Fruit fly (Drosophila melanogaster) whole organism, embryonic: ENCODE measurements around the gene Cubn.

Source experiments
- CG1024 ChIP-seq: fragments of 200-800 bp; sonication (Bioruptor generic); IDR thresholded peaks from 2 replicates; pipeline ENCODE4 v1.3.6; 2022; ENCODE audit warnings: missing biosample characterization, missing genetic modification characterization
- CG10979 ChIP-seq: fragments of 200-800 bp; sonication (Bioruptor generic); optimal IDR thresholded peaks from 2 replicates; lab custom pipeline; 2018; ENCODE audit warnings: missing biosample characterization, mild to moderate bottlenecking, missing genetic modification characterization, moderate library complexity
- CG11085 ChIP-seq: fragments of 200-800 bp; sonication (Bioruptor generic); IDR thresholded peaks from 2 replicates; pipeline ENCODE4 v1.3.6; 2022; ENCODE audit warnings: missing biosample characterization, missing genetic modification characterization
- CG12299 ChIP-seq: fragments of 200-800 bp; sonication (Bioruptor generic); optimal IDR thresholded peaks from 2 replicates; lab custom pipeline; 2018; ENCODE audit warnings: missing biosample characterization, mild to moderate bottlenecking, missing genetic modification characterization
- CG12942 ChIP-seq: fragments of 200-800 bp; sonication (Bioruptor generic); optimal IDR thresholded peaks from 3 replicates; lab custom pipeline; 2016; ENCODE audit warnings: missing biosample characterization, missing genetic modification characterization
- CG14710 ChIP-seq: fragments of 200-800 bp; sonication (Bioruptor generic); optimal IDR thresholded peaks from 3 replicates; lab custom pipeline; 2019; ENCODE audit warnings: missing biosample characterization, mild to moderate bottlenecking, missing genetic modification characterization, moderate library complexity
- CG16863 ChIP-seq: fragments of 200-800 bp; sonication (Bioruptor generic); optimal IDR thresholded peaks from 3 replicates; lab custom pipeline; 2016; ENCODE audit warnings: missing biosample characterization, missing genetic modification characterization
- CG17612 ChIP-seq: fragments of 200-800 bp; sonication (Bioruptor generic); IDR thresholded peaks from 2 replicates; pipeline ENCODE4 v1.3.6; 2022; ENCODE audit warnings: missing biosample characterization, missing genetic modification characterization
- CG1832 ChIP-seq: fragments of 200-800 bp; sonication (Bioruptor generic); optimal IDR thresholded peaks from 2 replicates; lab custom pipeline; 2017; ENCODE audit warnings: missing biosample characterization, mild to moderate bottlenecking, missing genetic modification characterization, inconsistent platforms
- CG30403 ChIP-seq: fragments of 200-800 bp; sonication (Bioruptor generic); optimal IDR thresholded peaks from 3 replicates; lab custom pipeline; 2016; ENCODE audit warnings: missing biosample characterization, missing genetic modification characterization
- CG33213 ChIP-seq: fragments of 200-800 bp; sonication (Bioruptor generic); optimal IDR thresholded peaks from 3 replicates; lab custom pipeline; 2016; ENCODE audit warnings: missing biosample characterization, missing genetic modification characterization
- CG33557 ChIP-seq: fragments of 200-800 bp; sonication (Bioruptor generic); optimal IDR thresholded peaks from 2 replicates; lab custom pipeline; 2019; ENCODE audit warnings: missing biosample characterization, mild to moderate bottlenecking, missing genetic modification characterization, moderate library complexity
- CG3407 ChIP-seq: fragments of 200-800 bp; sonication (Bioruptor generic); optimal IDR thresholded peaks from 2 replicates; lab custom pipeline; 2018; ENCODE audit warnings: missing biosample characterization, mild to moderate bottlenecking, missing genetic modification characterization
- CG5953 ChIP-seq: fragments of 200-800 bp; sonication (Bioruptor generic); IDR thresholded peaks from 2 replicates; pipeline ENCODE4 v1.3.6; 2022; ENCODE audit warnings: missing biosample characterization, missing genetic modification characterization
- CG7556 ChIP-seq: fragments of 200-800 bp; sonication (Bioruptor generic); optimal IDR thresholded peaks from 2 replicates; lab custom pipeline; 2017; ENCODE audit warnings: missing biosample characterization, mild to moderate bottlenecking, missing genetic modification characterization
- CG7786 ChIP-seq: fragments of 200-800 bp; sonication (Bioruptor generic); optimal IDR thresholded peaks from 2 replicates; lab custom pipeline; 2016; ENCODE audit warnings: missing biosample characterization, missing genetic modification characterization
- CG8089 ChIP-seq: fragments of 200-800 bp; sonication (Bioruptor generic); optimal IDR thresholded peaks from 3 replicates; lab custom pipeline; 2016; ENCODE audit warnings: missing biosample characterization, missing genetic modification characterization
- CG8924 ChIP-seq: fragments of 200-800 bp; optimal IDR thresholded peaks from 3 replicates; lab custom pipeline; 2019; ENCODE audit warnings: missing biosample characterization, mild to moderate bottlenecking, missing genetic modification characterization, moderate library complexity
- CG9797 ChIP-seq: fragments of 200-800 bp; sonication (Bioruptor generic); optimal IDR thresholded peaks from 3 replicates; lab custom pipeline; 2018; ENCODE audit warnings: missing biosample characterization, mild to moderate bottlenecking, missing genetic modification characterization
- CG9932 ChIP-seq: fragments of 200-800 bp; sonication (Bioruptor generic); IDR thresholded peaks from 2 replicates; pipeline ENCODE4 v1.3.6; 2022; ENCODE audit warnings: missing biosample characterization, missing genetic modification characterization
- CkIIα-i1 ChIP-seq: fragments of 200-800 bp; sonication (Bioruptor generic); IDR thresholded peaks from 2 replicates; pipeline ENCODE4 v1.3.6; 2022; ENCODE audit warnings: missing biosample characterization, missing genetic modification characterization
- D ChIP-seq, 2 experiments: fragments of 200-800 bp in 1 of 2; fragments of >200 bp in 1 of 2; sonication (Bioruptor generic) in 1 of 2; optimal IDR thresholded peaks; 2 replicates in 1 of 2; 3 replicates in 1 of 2; lab custom pipeline; 2017; ENCODE audit warnings: mild to moderate bottlenecking in 1 of 2, missing biosample characterization in 1 of 2, missing genetic modification characterization in 1 of 2, missing genetic modification reagents in 1 of 2
- Dp ChIP-seq: fragments of 200-800 bp; sonication (Bioruptor generic); optimal IDR thresholded peaks from 2 replicates; lab custom pipeline; 2018; ENCODE audit warnings: missing biosample characterization, mild to moderate bottlenecking, missing genetic modification characterization, moderate library complexity
- HLH4C ChIP-seq: fragments of 200-800 bp; sonication (Bioruptor generic); IDR thresholded peaks from 3 replicates; pipeline ENCODE4 v1.3.6; 2022; ENCODE audit warnings: missing biosample characterization, missing genetic modification characterization; ENCODE audit not compliant: partially characterized antibody
- Hr78 ChIP-seq, 2 experiments: fragments of 200-800 bp in 1 of 2; fragments of >200 bp in 1 of 2; sonication (Bioruptor generic) in 1 of 2; optimal IDR thresholded peaks; 2 replicates each; lab custom pipeline; 2017 to 2019; ENCODE audit warnings: missing biosample characterization in 2 of 2, missing genetic modification characterization in 2 of 2, mild to moderate bottlenecking in 1 of 2, moderate library complexity in 1 of 2
- Oli ChIP-seq: fragments of 200-800 bp; sonication (Bioruptor generic); optimal IDR thresholded peaks from 2 replicates; lab custom pipeline; 2018; ENCODE audit warnings: missing biosample characterization, mild to moderate bottlenecking, missing genetic modification characterization, moderate library complexity
- Poxn ChIP-seq: fragments of 200-800 bp; sonication (Bioruptor generic); IDR thresholded peaks from 2 replicates; pipeline ENCODE4 v1.3.6; 2022; ENCODE audit warnings: missing biosample characterization, missing genetic modification characterization
- Rfx ChIP-seq: fragments of 200-800 bp; sonication (Bioruptor generic); IDR thresholded peaks from 2 replicates; pipeline ENCODE4 v1.3.6; 2022; ENCODE audit warnings: missing biosample characterization, missing genetic modification characterization
- Sry-δ ChIP-seq: fragments of 200-800 bp; sonication (Bioruptor generic); optimal IDR thresholded peaks from 2 replicates; lab custom pipeline; 2016; ENCODE audit warnings: missing biosample characterization, missing genetic modification characterization
- croc ChIP-seq: fragments of 200-800 bp; sonication (Bioruptor generic); conservative IDR thresholded peaks from 3 replicates; pipeline ENCODE4 v1.3.6; 2022; ENCODE audit warnings: missing biosample characterization, missing genetic modification characterization
- danr ChIP-seq: fragments of 200-800 bp; sonication (Bioruptor generic); IDR thresholded peaks from 2 replicates; pipeline ENCODE4 v1.3.6; 2022; ENCODE audit warnings: missing biosample characterization, missing genetic modification characterization
- dm ChIP-seq: fragments of 200-800 bp; sonication (Bioruptor generic); optimal IDR thresholded peaks from 3 replicates; lab custom pipeline; 2016; ENCODE audit warnings: missing biosample characterization, missing genetic modification characterization
- dysf ChIP-seq: fragments of 200-800 bp; sonication (Bioruptor generic); IDR thresholded peaks from 3 replicates; pipeline ENCODE4 v1.3.6; 2022; ENCODE audit warnings: missing biosample characterization, missing genetic modification characterization
- eve ChIP-seq, 2 experiments: fragments of >200 bp; optimal IDR thresholded peaks; 2 replicates each; lab custom pipeline; 2017; ENCODE audit warnings: missing biosample characterization in 2 of 2, missing genetic modification characterization in 2 of 2
- exex ChIP-seq: fragments of 200-800 bp; sonication (Bioruptor generic); optimal IDR thresholded peaks from 4 replicates; lab custom pipeline; 2018; ENCODE audit warnings: missing biosample characterization, mild to moderate bottlenecking, missing genetic modification characterization, moderate library complexity
- fd102C ChIP-seq: fragments of 200-800 bp; sonication (Bioruptor generic); optimal IDR thresholded peaks from 2 replicates; lab custom pipeline; 2018; ENCODE audit warnings: missing biosample characterization, mild to moderate bottlenecking, missing genetic modification characterization, moderate library complexity
- gsb-n ChIP-seq: fragments of 200-800 bp; sonication (Bioruptor generic); optimal IDR thresholded peaks from 3 replicates; lab custom pipeline; 2018; ENCODE audit warnings: missing biosample characterization, mild to moderate bottlenecking, missing genetic modification characterization
- gt ChIP-seq: fragments of 200-800 bp; sonication (Bioruptor generic); IDR thresholded peaks from 2 replicates; pipeline ENCODE4 v1.3.6; 2022; ENCODE audit warnings: missing biosample characterization, missing genetic modification characterization
- insv ChIP-seq, 2 experiments: fragments of 200-800 bp; sonication (Bioruptor generic); optimal IDR thresholded peaks; 3 replicates each; lab custom pipeline; 2016 to 2018; ENCODE audit warnings: missing biosample characterization in 2 of 2, missing genetic modification characterization in 2 of 2
- nom ChIP-seq: fragments of 200-800 bp; sonication (Bioruptor generic); optimal IDR thresholded peaks from 2 replicates; lab custom pipeline; 2017; ENCODE audit warnings: missing biosample characterization, missing genetic modification characterization, mild to moderate bottlenecking, moderate library complexity, missing genetic modification reagents
- pita ChIP-seq: fragments of 200-800 bp; sonication (Bioruptor generic); optimal IDR thresholded peaks from 2 replicates; lab custom pipeline; 2017; ENCODE audit warnings: missing biosample characterization, mild to moderate bottlenecking, missing genetic modification characterization
- prd ChIP-seq, 3 experiments: fragments of >200 bp in 2 of 3; fragments of 200-800 bp in 1 of 3; sonication (Bioruptor generic) in 1 of 3; optimal IDR thresholded peaks in 2 of 3; IDR thresholded peaks in 1 of 3; 2 replicates in 2 of 3; 3 replicates in 1 of 3; pipeline versions ENCODE4 v1.3.6 to Lab custom; 2017 to 2022; ENCODE audit warnings: missing biosample characterization in 1 of 3, missing genetic modification characterization in 1 of 3
- ranshi ChIP-seq: fragments of 200-800 bp; sonication (Bioruptor generic); IDR thresholded peaks from 2 replicates; pipeline ENCODE4 v1.3.6; 2022; ENCODE audit warnings: missing biosample characterization, missing genetic modification characterization
- scrt ChIP-seq: fragments of 200-800 bp; sonication (Bioruptor generic); optimal IDR thresholded peaks from 2 replicates; lab custom pipeline; 2018; ENCODE audit warnings: missing biosample characterization, mild to moderate bottlenecking, missing genetic modification characterization, moderate library complexity
- sisA ChIP-seq: fragments of 200-800 bp; sonication (Bioruptor generic); IDR thresholded peaks from 2 replicates; pipeline ENCODE4 v1.3.6; 2022; ENCODE audit warnings: missing biosample characterization, missing genetic modification characterization
- so ChIP-seq: fragments of 200-800 bp; sonication (Bioruptor generic); IDR thresholded peaks from 3 replicates; pipeline ENCODE4 v1.3.6; 2022; ENCODE audit warnings: missing biosample characterization, missing genetic modification characterization
- tin ChIP-seq: fragments of 200-800 bp; sonication (Bioruptor generic); optimal IDR thresholded peaks from 3 replicates; lab custom pipeline; 2016; ENCODE audit warnings: missing biosample characterization, missing genetic modification characterization
- tll ChIP-seq, 2 experiments: fragments of 200-800 bp in 1 of 2; fragments of >200 bp in 1 of 2; sonication (Bioruptor generic) in 1 of 2; optimal IDR thresholded peaks; 2 replicates each; lab custom pipeline; 2017 to 2019; ENCODE audit warnings: missing biosample characterization in 2 of 2, missing genetic modification characterization in 2 of 2, mild to moderate bottlenecking in 1 of 2, moderate library complexity in 1 of 2
- tup ChIP-seq: fragments of 200-800 bp; sonication (Bioruptor generic); optimal IDR thresholded peaks from 2 replicates; lab custom pipeline; 2016; ENCODE audit warnings: missing biosample characterization, mild to moderate bottlenecking, missing genetic modification characterization, moderate library complexity
- unpg ChIP-seq: fragments of 200-800 bp; sonication (Bioruptor generic); optimal IDR thresholded peaks from 3 replicates; lab custom pipeline; 2018; ENCODE audit warnings: missing biosample characterization, mild to moderate bottlenecking, missing genetic modification characterization, moderate library complexity
- yki ChIP-seq: fragments of >200 bp; optimal IDR thresholded peaks from 3 replicates; lab custom pipeline; 2018

The Cubn gene

dm6 chrX:9615471-9615870, 44.4 kb upstream of the Cubn start (continued):
- TF ChIP-seq CkIIα-i1 (GFP tag; lab: Robert Waterston, UW) (no peak), D (optimal IDR thresholded peaks at IDR 0.05; lab: Kevin White, UChicago) (no peak), D (GFP tag; optimal IDR thresholded peaks at IDR 0.05; lab: Kevin White, UChicago) (peak; percentile 50), tll (GFP tag; optimal IDR thresholded peaks at IDR 0.05; lab: Kevin White, UChicago) (no peak), Oli (tag; lab: Kevin White, UChicago) (peak; percentile 52), tin (no peak), prd (optimal IDR thresholded peaks at IDR 0.05; lab: Kevin White, UChicago) (no peak), prd (GFP tag; IDR thresholded peaks at IDR 0.05; lab: Robert Waterston, UW) (no peak), yki (lab: Kevin White, UChicago) (no peak), Rfx (GFP tag; lab: Robert Waterston, UW) (no peak), scrt (GFP tag; lab: Kevin White, UChicago) (no peak), sisA (GFP tag; lab: Robert Waterston, UW) (no peak), HLH4C (no peak), gt (GFP tag; lab: Robert Waterston, UW) (no peak), CG3407 (peak; percentile 11), Dp (GFP tag; lab: Kevin White, UChicago) (no peak), Sry-δ (GFP tag; lab: Kevin White, UChicago) (no peak), CG8924 (peak; percentile 30), nom (no peak), croc (GFP tag; lab: Robert Waterston, UW) (no peak), insv (GFP tag; optimal IDR thresholded peaks at IDR 0.05; lab: Kevin White, UChicago) (no peak), CG9932 (GFP tag; lab: Robert Waterston, UW) (no peak), CG14710 (tag; lab: Kevin White, UChicago) (peak; percentile 32), CG9797 (no peak), dysf (GFP tag; lab: Robert Waterston, UW) (no peak), CG11085 (no peak), CG5953 (GFP tag; lab: Robert Waterston, UW) (no peak), exex (tag; lab: Kevin White, UChicago) (no peak), CG12942 (GFP tag; lab: Kevin White, UChicago) (no peak), eve (GFP tag; optimal IDR thresholded peaks at IDR 0.05; lab: Kevin White, UChicago) (no peak), unpg (GFP tag; lab: Kevin White, UChicago) (no peak), ranshi (no peak), CG1832 (GFP tag; lab: Kevin White, UChicago) (no peak), Hr78 (GFP tag; optimal IDR thresholded peaks at IDR 0.05; lab: Kevin White, UChicago) (no peak), CG12299 (tag; lab: Kevin White, UChicago) (no peak), CG7556 (GFP tag; lab: Kevin White, UChicago) (peak; percentile 60), CG17612 (GFP tag; lab: Robert Waterston, UW) (no peak), CG16863 (GFP tag; lab: Kevin White, UChicago) (no peak), CG33557 (GFP tag; lab: Kevin White, UChicago) (peak; percentile 15), so (no peak), CG33213 (GFP tag; lab: Kevin White, UChicago) (no peak), CG8089 (GFP tag; lab: Kevin White, UChicago) (no peak), gsb-n (tag; lab: Kevin White, UChicago) (no peak), CG7786 (no peak), danr (0 out of 2 replicates have a peak, but pooled peaks have one; percentile 17), CG1024 (GFP tag; lab: Robert Waterston, UW) (no peak), CG10979 (tag; lab: Kevin White, UChicago) (peak; percentile 68), pita (GFP tag; lab: Kevin White, UChicago) (no peak), Poxn (GFP tag; lab: Robert Waterston, UW) (no peak), CG30403 (GFP tag; lab: Kevin White, UChicago) (peak; percentile 36), dm (GFP tag; lab: Kevin White, UChicago) (no peak), fd102C (no peak), tup (GFP tag; lab: Kevin White, UChicago) (no peak)
